Worm (Caenorhabditis elegans) whole organism, L1 larva: ENCODE measurements around the gene C16D9.4.

Experiments used
- C16A3.4 ChIP-seq: fragments of 150-350 bp; optimal IDR thresholded peaks from 2 replicates; lab custom pipeline; 2014; ENCODE audit warnings: missing biosample characterization, missing genetic modification characterization
- Y116A8C.19 ChIP-seq: sonication (generic microtip); optimal IDR thresholded peaks from 2 replicates; lab custom pipeline; 2016; ENCODE audit warnings: missing compliant biosample characterization, missing genetic modification characterization, borderline replicate concordance
- aha-1 ChIP-seq: fragments of 150-350 bp; optimal IDR thresholded peaks from 2 replicates; lab custom pipeline; 2014; ENCODE audit warnings: missing biosample characterization, missing genetic modification characterization
- aly-2 ChIP-seq: fragments of 150-350 bp; optimal IDR thresholded peaks from 2 replicates; lab custom pipeline; 2014; ENCODE audit warnings: missing biosample characterization, missing genetic modification characterization
- ama-1 ChIP-seq: fragments of 150-350 bp; optimal IDR thresholded peaks from 2 replicates; lab custom pipeline; 2014
- blmp-1 ChIP-seq: fragments of 150-350 bp; optimal IDR thresholded peaks from 2 replicates; lab custom pipeline; 2014; ENCODE audit warnings: missing biosample characterization, missing genetic modification characterization
- ceh-63 ChIP-seq: fragments of 200-800 bp; sonication (Bioruptor generic); optimal IDR thresholded peaks from 2 replicates; lab custom pipeline; 2018; ENCODE audit warnings: mild to moderate bottlenecking, missing genetic modification characterization, missing compliant biosample characterization
- ceh-82 ChIP-seq, 3 experiments: fragments of 150-350 bp in 1 of 3; sonication (generic microtip) in 2 of 3; optimal IDR thresholded peaks; 2 replicates each; lab custom pipeline; 2014 to 2017; ENCODE audit warnings: missing biosample characterization in 3 of 3, missing genetic modification characterization in 3 of 3
- ceh-88 ChIP-seq: fragments of 200-800 bp; sonication (Bioruptor generic); IDR thresholded peaks from 2 replicates; pipeline ENCODE4 v1.3.6; 2022; ENCODE audit warnings: missing genetic modification characterization, missing compliant biosample characterization
- dsc-1 ChIP-seq: sonication (generic microtip); optimal IDR thresholded peaks from 2 replicates; lab custom pipeline; 2016; ENCODE audit warnings: mild to moderate bottlenecking, missing genetic modification characterization, missing compliant biosample characterization
- efl-1 ChIP-seq, 4 experiments: fragments of 150-350 bp; optimal IDR thresholded peaks in 3 of 4; peaks in 1 of 4; 1 replicate in 1 of 4; 2 replicates in 3 of 4; lab custom pipeline; 2014; ENCODE audit warnings: missing biosample characterization in 2 of 4, missing genetic modification characterization in 2 of 4, missing genetic modification reagents in 2 of 4
- efl-3 ChIP-seq: fragments of 200-800 bp; sonication (Bioruptor generic); optimal IDR thresholded peaks from 2 replicates; lab custom pipeline; 2018; ENCODE audit warnings: mild to moderate bottlenecking, missing genetic modification characterization, missing compliant biosample characterization
- egl-27 ChIP-seq, 2 experiments: fragments of 150-350 bp in 1 of 2; sonication (generic microtip); optimal IDR thresholded peaks; 3 replicates each; lab custom pipeline; 2017 to 2018; ENCODE audit warnings: missing biosample characterization in 2 of 2, missing genetic modification characterization in 2 of 2, missing genetic modification reagents in 2 of 2
- fkh-4 ChIP-seq: sonication (generic microtip); optimal IDR thresholded peaks from 2 replicates; lab custom pipeline; 2016; ENCODE audit warnings: missing compliant biosample characterization, missing genetic modification characterization, borderline replicate concordance
- fkh-8 ChIP-seq: sonication (generic microtip); optimal IDR thresholded peaks from 2 replicates; lab custom pipeline; 2016; ENCODE audit warnings: mild to moderate bottlenecking, missing genetic modification characterization, missing compliant biosample characterization
- hlh-4 ChIP-seq: sonication (generic microtip); optimal IDR thresholded peaks from 2 replicates; lab custom pipeline; 2016; ENCODE audit warnings: mild to moderate bottlenecking, missing genetic modification characterization, missing compliant biosample characterization
- hpl-2 ChIP-seq: fragments of 150-350 bp; optimal IDR thresholded peaks from 2 replicates; lab custom pipeline; 2014; ENCODE audit warnings: missing biosample characterization, missing genetic modification reagents, missing genetic modification characterization
- irx-1 ChIP-seq: sonication (generic microtip); optimal IDR thresholded peaks from 2 replicates; lab custom pipeline; 2016; ENCODE audit warnings: missing genetic modification characterization, missing compliant biosample characterization
- lin-14 ChIP-seq: fragments of 200-800 bp; sonication (Bioruptor generic); optimal IDR thresholded peaks from 2 replicates; lab custom pipeline; 2018; ENCODE audit warnings: mild to moderate bottlenecking, missing genetic modification characterization, moderate library complexity, missing compliant biosample characterization
- lin-35 ChIP-seq, 2 experiments: fragments of 150-350 bp; optimal IDR thresholded peaks; 2 replicates each; lab custom pipeline; 2014; ENCODE audit warnings: missing biosample characterization in 2 of 2, missing genetic modification characterization in 2 of 2, missing genetic modification reagents in 2 of 2
- lin-39 ChIP-seq: fragments of 150-350 bp; optimal IDR thresholded peaks from 2 replicates; lab custom pipeline; 2014; ENCODE audit warnings: missing biosample characterization, missing genetic modification reagents, missing genetic modification characterization
- lir-3 ChIP-seq: sonication (generic microtip); optimal IDR thresholded peaks from 2 replicates; lab custom pipeline; 2016; ENCODE audit warnings: mild to moderate bottlenecking, missing genetic modification characterization, moderate library complexity, missing compliant biosample characterization; ENCODE audit not compliant: poor library complexity
- mab-9 ChIP-seq: fragments of 200-800 bp; sonication (Bioruptor generic); IDR thresholded peaks from 2 replicates; pipeline ENCODE4 v1.3.6; 2022; ENCODE audit warnings: missing genetic modification reagents, missing genetic modification characterization, missing compliant biosample characterization
- mdl-1 ChIP-seq, 2 experiments: fragments of 150-350 bp; optimal IDR thresholded peaks; 2 replicates each; lab custom pipeline; 2014 to 2017; ENCODE audit warnings: missing biosample characterization in 2 of 2, missing genetic modification characterization in 2 of 2, inconsistent platforms in 1 of 2
- nhr-11 ChIP-seq: fragments of 150-350 bp; optimal IDR thresholded peaks from 2 replicates; lab custom pipeline; 2014; ENCODE audit warnings: missing biosample characterization, missing genetic modification characterization
- nhr-19 ChIP-seq: fragments of 200-800 bp; sonication (Bioruptor generic); conservative IDR thresholded peaks from 2 replicates; pipeline ENCODE4 v1.3.6; 2022; ENCODE audit warnings: missing genetic modification characterization, missing compliant biosample characterization
- nhr-20 ChIP-seq: sonication (generic microtip); optimal IDR thresholded peaks from 2 replicates; lab custom pipeline; 2016; ENCODE audit warnings: mild to moderate bottlenecking, missing genetic modification characterization, missing compliant biosample characterization
- nhr-71 ChIP-seq: sonication (generic microtip); optimal IDR thresholded peaks from 2 replicates; lab custom pipeline; 2016; ENCODE audit warnings: mild to moderate bottlenecking, missing genetic modification characterization, moderate library complexity, missing compliant biosample characterization
- nhr-77 ChIP-seq: fragments of 150-350 bp; optimal IDR thresholded peaks from 2 replicates; lab custom pipeline; 2014; ENCODE audit warnings: missing biosample characterization, missing genetic modification characterization
- nhr-85 ChIP-seq: sonication (generic microtip); peaks from one replicate; lab custom pipeline; 2016; ENCODE audit warnings: missing genetic modification characterization, inconsistent platforms, missing compliant biosample characterization
- nhr-90 ChIP-seq: sonication (generic microtip); optimal IDR thresholded peaks from 2 replicates; lab custom pipeline; 2016; ENCODE audit warnings: mild to moderate bottlenecking, missing genetic modification characterization, missing compliant biosample characterization; ENCODE audit not compliant: poor library complexity
- pag-3 ChIP-seq: sonication (generic microtip); optimal IDR thresholded peaks from 2 replicates; lab custom pipeline; 2017; ENCODE audit warnings: missing genetic modification characterization, mild to moderate bottlenecking, missing compliant biosample characterization, antibody characterized with exemption, borderline replicate concordance; ENCODE audit not compliant: insufficient read depth
- pqm-1 ChIP-seq: sonication (generic microtip); optimal IDR thresholded peaks from 3 replicates; lab custom pipeline; 2017; ENCODE audit warnings: missing biosample characterization, missing genetic modification characterization
- sup-37 ChIP-seq: fragments of 200-800 bp; sonication (Bioruptor generic); optimal IDR thresholded peaks from 2 replicates; lab custom pipeline; 2018; ENCODE audit warnings: mild to moderate bottlenecking, missing genetic modification characterization, missing compliant biosample characterization
- swsn-7 ChIP-seq: sonication (generic microtip); optimal IDR thresholded peaks from 2 replicates; lab custom pipeline; 2016; ENCODE audit warnings: missing genetic modification characterization, missing compliant biosample characterization
- tbx-2 ChIP-seq: sonication (generic microtip); optimal IDR thresholded peaks from 2 replicates; lab custom pipeline; 2016; ENCODE audit warnings: missing genetic modification characterization, missing compliant biosample characterization
- unc-130 ChIP-seq: fragments of 150-350 bp; optimal IDR thresholded peaks from 2 replicates; lab custom pipeline; 2017; ENCODE audit warnings: missing biosample characterization, missing genetic modification characterization, inconsistent platforms
- unc-86 ChIP-seq: sonication (generic microtip); optimal IDR thresholded peaks from 2 replicates; lab custom pipeline; 2016; ENCODE audit warnings: missing genetic modification characterization, missing compliant biosample characterization
- vab-15 ChIP-seq: sonication (generic microtip); optimal IDR thresholded peaks from 2 replicates; lab custom pipeline; 2017; ENCODE audit warnings: missing genotype, mild to moderate bottlenecking, missing genetic modification characterization, missing compliant biosample characterization
- xbp-1 ChIP-seq: sonication (generic microtip); optimal IDR thresholded peaks from 2 replicates; lab custom pipeline; 2016; ENCODE audit warnings: missing genetic modification characterization, missing compliant biosample characterization
- zag-1 ChIP-seq: fragments of 150-350 bp; optimal IDR thresholded peaks from 2 replicates; lab custom pipeline; 2014; ENCODE audit warnings: missing biosample characterization, missing genetic modification characterization
- zip-4 ChIP-seq: fragments of 200-800 bp; sonication (Bioruptor generic); optimal IDR thresholded peaks from 2 replicates; lab custom pipeline; 2018; ENCODE audit warnings: mild to moderate bottlenecking, missing genetic modification characterization, moderate library complexity, missing compliant biosample characterization
- ztf-11 ChIP-seq, 2 experiments: sonication (generic microtip); optimal IDR thresholded peaks; 2 replicates each; lab custom pipeline; 2016 to 2017; ENCODE audit warnings: missing genetic modification characterization in 2 of 2, missing biosample characterization in 1 of 2, missing compliant biosample characterization in 1 of 2
- ztf-4 ChIP-seq: fragments of 150-350 bp; optimal IDR thresholded peaks from 2 replicates; lab custom pipeline; 2014; ENCODE audit warnings: missing biosample characterization, missing genetic modification characterization

Gene C16D9.4

DNA sequence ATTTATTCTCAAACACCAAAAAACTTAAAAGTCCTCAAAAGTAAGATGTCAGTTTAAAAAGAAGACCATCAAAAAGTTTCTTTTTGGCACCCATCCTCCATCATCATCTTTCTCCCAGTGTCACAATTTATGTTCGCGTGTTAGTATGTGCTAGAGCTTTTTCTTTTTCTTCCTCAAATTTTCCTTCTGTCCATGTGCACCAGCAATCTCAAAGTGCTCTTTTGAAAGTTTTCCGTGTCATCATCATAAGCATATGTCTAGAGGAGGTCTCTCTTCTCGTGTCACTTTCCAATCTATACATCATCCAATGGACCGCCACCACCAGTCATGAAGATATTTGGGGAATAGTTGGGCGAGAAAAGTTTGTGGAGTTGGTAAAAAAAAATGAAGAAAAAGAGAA is 8.4 kb upstream of the C16D9.4 start:
- TF ChIP-seq lin-14 (GFP tag; lab: Kevin White, UChicago) (peak; percentile 52), nhr-11 (tag; lab: Kevin White, UChicago) (no peak), mab-9 (GFP tag; lab: Robert Waterston, UW) (0 out of 2 replicates have a peak, but pooled peaks have one; percentile 14)

DNA sequence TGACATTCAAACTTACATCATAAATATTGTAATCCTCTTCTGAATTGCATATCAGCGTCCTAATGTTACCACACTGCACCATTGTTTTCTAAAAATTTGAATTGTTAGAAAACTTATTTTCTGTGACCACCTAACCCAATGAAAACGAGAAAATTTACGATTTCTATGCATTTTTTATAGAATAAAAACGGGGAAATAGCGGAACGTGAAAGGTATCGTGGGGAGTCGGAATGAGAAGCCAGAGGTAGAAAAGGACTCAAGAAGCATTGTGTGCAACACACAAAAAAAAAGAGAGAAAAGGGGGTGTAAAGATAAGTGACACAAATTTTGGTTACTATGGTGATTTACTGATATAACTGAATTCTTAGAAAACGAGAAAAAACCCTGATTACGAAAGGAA is 7.5 kb upstream of the C16D9.4 start, which contains the start of gene C16D9.6:
C16D9.6 (minus strand) TSS at position 101 of the 400 bp plus-strand sequence.
- TF ChIP-seq fkh-8: peak; percentile 77
- no peak for TF ChIP-seq lir-3 (tag; lab: Kevin White, UChicago)
- no peak for TF ChIP-seq ama-1 (lab: Kevin White, UChicago)
- peak; percentile 43 for TF ChIP-seq nhr-71 (tag; lab: Kevin White, UChicago)
- TF ChIP-seq lin-39 (tag; lab: Kevin White, UChicago): no peak
- no peak for TF ChIP-seq nhr-11 (tag; lab: Kevin White, UChicago)
- no peak for TF ChIP-seq Y116A8C.19 (tag; lab: Kevin White, UChicago)
- TF ChIP-seq ceh-63 (GFP tag; lab: Kevin White, UChicago): no peak
- no peak for TF ChIP-seq swsn-7 (tag; lab: Kevin White, UChicago)
- no peak for TF ChIP-seq efl-1 (optimal IDR thresholded peaks at IDR 0.05; lab: Kevin White, UChicago)
- no peak for TF ChIP-seq efl-1 (GFP tag; optimal IDR thresholded peaks at IDR 0.05 in 1 of 2; lab: Kevin White, UChicago)
- peak; percentile 8 for TF ChIP-seq dsc-1 (tag; lab: Kevin White, UChicago)
- no peak for TF ChIP-seq nhr-85
- TF ChIP-seq efl-3: no peak
- no peak for TF ChIP-seq fkh-4 (tag; lab: Kevin White, UChicago)
- TF ChIP-seq, all 84 proteins: peak for 3

- TF ChIP-seq lin-35 (GFP tag; optimal IDR thresholded peaks at IDR 0.05; lab: Kevin White, UChicago) (peak in 1 of 2 experiments; percentile 62), nhr-71 (tag; lab: Kevin White, UChicago) (peak; percentile 90), zip-4 (peak; percentile 58), nhr-20 (tag; lab: Kevin White, UChicago) (peak; percentile 84), ztf-4 (tag; lab: Kevin White, UChicago) (peak; percentile 24), mdl-1 (tag; optimal IDR thresholded peaks at IDR 0.05; lab: Kevin White, UChicago) (peak in 1 of 2 experiments; percentile 9), aly-2 (tag; lab: Kevin White, UChicago) (peak; percentile 73), nhr-77 (tag; lab: Kevin White, UChicago) (peak; percentile 79), efl-3 (peak; percentile 36), sup-37 (GFP tag; lab: Kevin White, UChicago) (peak; percentile 34), tbx-2 (peak; percentile 59), unc-130 (tag; lab: Kevin White, UChicago) (no peak), hlh-4 (tag; lab: Kevin White, UChicago) (no peak), ceh-82 (tag; optimal IDR thresholded peaks at IDR 0.05; lab: Kevin White, UChicago) (peak; percentile 47 to 55 (median 54)), fkh-8 (no peak), mab-9 (GFP tag; lab: Robert Waterston, UW) (0 out of 2 replicates have a peak, but pooled peaks have one; percentile 26), Y116A8C.19 (tag; lab: Kevin White, UChicago) (no peak), pqm-1 (no peak), nhr-19 (GFP tag; lab: Robert Waterston, UW) (peak; percentile 88), swsn-7 (tag; lab: Kevin White, UChicago) (peak; percentile 86), ceh-88 (GFP tag; lab: Robert Waterston, UW) (no peak), pag-3 (no peak), xbp-1 (tag; lab: Kevin White, UChicago) (peak; percentile 62), vab-15 (no peak), aha-1 (tag; lab: Kevin White, UChicago) (peak; percentile 24), unc-86 (tag; lab: Kevin White, UChicago) (no peak), ztf-11 (tag; optimal IDR thresholded peaks at IDR 0.05; lab: Kevin White, UChicago) (peak in 1 of 2 experiments; percentile 46), C16A3.4 (tag; lab: Kevin White, UChicago) (peak; percentile 13), blmp-1 (tag; lab: Kevin White, UChicago) (no peak), hpl-2 (peak; percentile 54), nhr-90 (peak; percentile 96), lir-3 (tag; lab: Kevin White, UChicago) (peak; percentile 23), nhr-11 (tag; lab: Kevin White, UChicago) (no peak), zag-1 (tag; lab: Kevin White, UChicago) (no peak), irx-1 (tag; lab: Kevin White, UChicago) (peak; percentile 66), egl-27 (tag; optimal IDR thresholded peaks at IDR 0.05; lab: Kevin White, UChicago) (no peak)
These were observed 4.8 kb upstream of the C16D9.4 start for ce11 chrV:8247311-8248105.
